Worm (Caenorhabditis elegans): ENCODE results near the gene wago-5.

DNA sequence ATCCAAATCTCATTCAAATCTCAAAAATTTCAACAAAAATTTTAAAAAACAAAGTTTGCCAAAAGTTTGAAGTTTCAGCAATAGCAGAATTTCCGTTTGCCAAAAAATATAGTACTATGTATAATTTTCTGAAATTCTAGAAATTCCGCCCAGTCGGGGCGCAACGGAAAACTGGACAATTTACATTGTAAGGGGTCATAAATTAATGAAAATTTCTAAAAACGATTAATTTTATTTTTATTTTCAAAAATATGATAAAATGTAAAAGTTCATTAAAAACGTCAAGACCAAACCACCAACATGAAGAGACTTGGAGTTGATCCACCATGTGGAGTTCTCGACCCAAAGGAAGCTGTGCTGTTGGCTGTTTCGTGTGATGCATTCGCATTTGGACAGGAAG, 3.0 kb upstream of the wago-5 start, which contains the start of gene ZK1248.4:
- TF ChIP-seq T22C8.4 (GFP tag; IDR thresholded peaks at IDR 0.05) (no peak), ref-1 (GFP tag; conservative IDR thresholded peaks at IDR 0.05) (no peak), med-1 (GFP tag; optimal IDR thresholded peaks at IDR 0.05; ENCODE audit: insufficient read depth) (no peak), tab-1 (GFP tag; IDR thresholded peaks at IDR 0.05) (no peak), flt-1 (GFP tag; IDR thresholded peaks at IDR 0.05) (no peak), ztf-23 (GFP tag; IDR thresholded peaks at IDR 0.05) (no peak), klf-2 (GFP tag; conservative IDR thresholded peaks at IDR 0.05) (no peak)
